Worm (Caenorhabditis elegans) whole organism, L3 larva: Measurements from ENCODE around the gene F53G2.13.

Experiments
- ama-1 ChIP-seq: fragments of 150-350 bp; optimal IDR thresholded peaks from 2 replicates; lab custom pipeline; 2018
- elt-3 ChIP-seq, 3 experiments: fragments of 150-350 bp in 1 of 3; sonication (generic microtip) in 2 of 3; optimal IDR thresholded peaks; 2 replicates in 2 of 3; 4 replicates in 1 of 3; lab custom pipeline; 2014 to 2017; ENCODE audit warnings: missing biosample characterization in 3 of 3, missing genetic modification characterization in 3 of 3
- lin-15B ChIP-seq: fragments of 150-350 bp; optimal IDR thresholded peaks from 2 replicates; lab custom pipeline; 2014; ENCODE audit warnings: missing biosample characterization, missing genetic modification characterization
- lin-39 ChIP-seq: fragments of 150-350 bp; optimal IDR thresholded peaks from 2 replicates; lab custom pipeline; 2018; ENCODE audit warnings: missing biosample characterization, missing genetic modification reagents, missing genetic modification characterization
- nfya-1 ChIP-seq: sonication (generic microtip); optimal IDR thresholded peaks from 2 replicates; lab custom pipeline; 2017; ENCODE audit warnings: missing genetic modification characterization, mild to moderate bottlenecking, missing compliant biosample characterization, antibody characterized with exemption, moderate library complexity; ENCODE audit not compliant: insufficient read depth
- unc-62 ChIP-seq: fragments of 150-350 bp; sonication (generic microtip); optimal IDR thresholded peaks from 4 replicates; lab custom pipeline; 2014; ENCODE audit warnings: missing biosample characterization, missing genetic modification reagents, missing genetic modification characterization

ce11 chrII:2435566-2435965, 48.0 kb upstream of the F53G2.13 start:
- no peak for TF ChIP-seq unc-62 (GFP tag; lab: Kevin White, UChicago)
- no peak for TF ChIP-seq lin-15B
- no peak for TF ChIP-seq lin-39 (tag; lab: Kevin White, UChicago)
- TF ChIP-seq ama-1 (lab: Kevin White, UChicago): no peak
- TF ChIP-seq nfya-1: no peak
- TF ChIP-seq elt-3 (tag; optimal IDR thresholded peaks at IDR 0.05; lab: Kevin White, UChicago): peak in 1 of 3 experiments; percentile 34
